Worm (Caenorhabditis elegans): ENCODE data around the gene snf-12.
A peak's percentile ranks its signal among the peaks of the same experiment; 100 is the strongest.

Gene snf-12

DNA sequence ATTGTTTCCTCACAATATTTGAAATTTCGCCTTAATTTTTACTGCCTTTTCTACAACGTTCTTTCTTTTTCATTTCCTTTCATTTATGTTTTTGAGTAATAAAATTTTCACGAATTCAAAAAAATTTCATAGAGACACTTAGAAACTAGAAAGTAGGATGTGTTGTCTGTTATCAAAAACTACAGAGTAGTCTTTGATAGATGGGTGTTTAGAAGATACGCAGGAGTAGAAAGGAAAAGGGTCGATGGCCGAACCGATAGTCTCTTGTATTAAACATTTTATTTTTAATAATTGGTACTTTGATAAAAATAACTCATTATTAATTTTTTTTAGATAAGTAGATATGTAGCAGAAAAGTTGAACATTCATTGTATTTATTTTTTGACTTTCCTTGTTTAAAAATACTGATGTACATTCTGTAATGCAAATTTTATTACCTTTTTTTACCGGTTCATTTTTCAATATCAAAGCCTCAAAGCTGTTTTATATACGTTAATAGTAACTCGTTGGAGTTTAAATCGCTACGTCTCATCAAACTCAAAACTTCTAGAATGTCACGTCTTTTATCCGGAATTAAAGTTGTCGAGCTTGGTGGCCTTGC is 37.3 kb upstream of the snf-12 start, which contains the start of gene C24A3.4:
TSS of gene C24A3.4 (plus strand) at position 551 of the 601 bp plus-strand sequence.
- no peak for TF ChIP-seq lin-13 (GFP tag; optimal IDR thresholded peaks at IDR 0.05)
- no peak for TF ChIP-seq nhr-10 (tag; optimal IDR thresholded peaks at IDR 0.05)

ce11 chrX:8995527-8995946 is 33.7 kb upstream of the snf-12 start:
- TF ChIP-seq lin-11 (tag; optimal IDR thresholded peaks at IDR 0.05) (no peak), nhr-129 (tag; optimal IDR thresholded peaks at IDR 0.05) (peak; percentile 42), C34F6.9 (tag; optimal IDR thresholded peaks at IDR 0.05) (peak; percentile 58), sma-9 (GFP tag; optimal IDR thresholded peaks at IDR 0.05) (peak; percentile 28), sma-9 (tag; optimal IDR thresholded peaks at IDR 0.05) (no peak), sem-4 (tag; optimal IDR thresholded peaks at IDR 0.05) (peak; percentile 36), zag-1 (tag; optimal IDR thresholded peaks at IDR 0.05) (peak; percentile 76), elt-3 (tag; optimal IDR thresholded peaks at IDR 0.05) (no peak), ztf-1 (GFP tag; conservative IDR thresholded peaks at IDR 0.05) (no peak), snpc-4 (tag; optimal IDR thresholded peaks at IDR 0.05) (peak; percentile 19), crh-2 (tag; optimal IDR thresholded peaks at IDR 0.05) (peak; percentile 26), F13H6.1 (tag; optimal IDR thresholded peaks at IDR 0.05) (peak; percentile 73), lsy-2 (tag; optimal IDR thresholded peaks at IDR 0.05) (peak in 1 of 2 experiments; percentile 41), Y55F3AM.14 (GFP tag; optimal IDR thresholded peaks at IDR 0.05) (peak; percentile 43), unc-55 (GFP tag; optimal IDR thresholded peaks at IDR 0.05) (peak; percentile 81), lin-13 (GFP tag; optimal IDR thresholded peaks at IDR 0.05) (peak; percentile 15)

DNA sequence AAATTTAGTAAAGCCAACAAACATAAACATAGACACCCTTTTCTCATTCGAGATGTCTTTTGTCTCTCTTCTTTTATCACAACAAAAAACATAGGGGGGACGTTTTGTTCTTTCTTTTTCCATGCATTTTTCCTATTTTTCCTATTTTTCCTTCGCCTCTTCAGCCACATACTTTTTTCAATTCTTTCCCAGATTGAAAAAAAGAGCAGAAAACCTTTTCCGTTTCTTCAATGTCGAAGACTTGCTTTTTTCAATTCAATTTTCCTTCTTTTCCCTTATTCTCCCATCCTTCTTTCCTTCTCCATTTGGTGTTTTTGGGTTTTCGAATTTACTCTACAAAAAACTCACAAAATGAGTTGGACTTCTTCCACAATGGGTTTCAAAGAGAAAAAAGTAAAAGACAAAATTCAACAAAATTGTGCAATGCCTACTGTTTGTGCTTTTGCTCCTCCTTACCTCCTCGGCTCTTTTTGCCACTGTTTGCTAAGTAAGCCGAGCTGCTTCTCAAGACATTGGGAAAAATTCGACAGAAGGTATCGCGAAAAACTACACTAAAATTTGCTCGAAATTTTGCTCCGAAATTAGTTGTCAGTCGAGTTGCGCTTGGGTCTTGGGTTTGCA is 32.7 kb upstream of the snf-12 start:
- TF ChIP-seq nhr-129 (tag; optimal IDR thresholded peaks at IDR 0.05) (peak; percentile 12), ama-1 (optimal IDR thresholded peaks at IDR 0.05) (no peak), unc-55 (GFP tag; optimal IDR thresholded peaks at IDR 0.05) (peak; percentile 44), snpc-4 (tag; optimal IDR thresholded peaks at IDR 0.05) (no peak)

DNA sequence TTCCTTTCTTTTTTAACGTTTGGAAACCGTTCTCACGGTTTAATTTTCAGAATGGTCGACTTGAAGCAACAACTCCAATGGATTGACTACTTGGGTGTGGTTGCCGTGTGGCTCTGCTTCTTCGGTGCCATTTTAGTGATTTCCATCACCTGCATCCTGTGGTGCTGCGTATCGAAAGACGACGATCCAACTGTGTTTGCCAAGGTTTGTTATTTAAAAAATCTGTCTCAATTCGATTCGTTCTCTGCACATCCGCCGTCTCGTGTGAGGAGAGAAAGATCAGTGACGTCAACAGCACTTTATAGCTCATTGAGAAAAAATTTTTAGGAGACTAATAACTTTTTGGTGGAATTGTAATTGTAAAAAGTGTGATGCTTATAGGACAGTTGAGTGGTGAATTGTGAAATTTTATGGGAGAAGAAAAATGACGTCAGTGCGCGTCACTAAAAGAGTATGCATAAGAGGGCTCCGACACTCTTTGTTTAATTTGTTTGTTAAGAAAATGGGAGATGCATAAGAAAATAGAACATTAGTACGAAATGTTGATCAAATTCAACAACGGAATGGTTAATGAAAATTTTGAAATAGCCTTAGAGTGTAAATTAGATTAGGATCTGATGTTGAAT is 31.7 kb upstream of the snf-12 start, which contains the start of gene C24A3.2:
TSS of gene C24A3.2 (plus strand) at position 51 of the 626 bp plus-strand sequence.
- TF ChIP-seq mab-5 (tag; optimal IDR thresholded peaks at IDR 0.05) (no peak), sem-4 (tag; optimal IDR thresholded peaks at IDR 0.05) (no peak), unc-39 (tag; optimal IDR thresholded peaks at IDR 0.05) (no peak), lin-39 (tag; optimal IDR thresholded peaks at IDR 0.05) (no peak), peb-1 (tag; optimal IDR thresholded peaks at IDR 0.05) (no peak), unc-55 (GFP tag; optimal IDR thresholded peaks at IDR 0.05) (peak; percentile 50), nhr-12 (tag; optimal IDR thresholded peaks at IDR 0.05) (no peak), ztf-4 (tag; optimal IDR thresholded peaks at IDR 0.05) (no peak), nhr-25 (tag; optimal IDR thresholded peaks at IDR 0.05) (no peak), nhr-129 (tag; optimal IDR thresholded peaks at IDR 0.05) (peak; percentile 11), nhr-11 (tag; optimal IDR thresholded peaks at IDR 0.05) (no peak), dmd-4 (tag; optimal IDR thresholded peaks at IDR 0.05) (no peak), fos-1 (tag; optimal IDR thresholded peaks at IDR 0.05) (no peak), Y55F3AM.14 (GFP tag; optimal IDR thresholded peaks at IDR 0.05) (no peak), aly-2 (tag; optimal IDR thresholded peaks at IDR 0.05) (no peak), lin-11 (tag; optimal IDR thresholded peaks at IDR 0.05) (no peak), unc-62 (GFP tag; optimal IDR thresholded peaks at IDR 0.05) (no peak), nhr-237 (tag; optimal IDR thresholded peaks at IDR 0.05) (no peak), sma-3 (GFP tag; optimal IDR thresholded peaks at IDR 0.05) (no peak), lin-13 (GFP tag; optimal IDR thresholded peaks at IDR 0.05) (no peak), zag-1 (tag; optimal IDR thresholded peaks at IDR 0.05) (peak; percentile 41), R02D3.7 (tag; optimal IDR thresholded peaks at IDR 0.05) (no peak), sma-9 (GFP tag; optimal IDR thresholded peaks at IDR 0.05) (no peak), sma-9 (tag; optimal IDR thresholded peaks at IDR 0.05) (no peak), elt-1 (tag; optimal IDR thresholded peaks at IDR 0.05) (no peak), elt-3 (tag; optimal IDR thresholded peaks at IDR 0.05) (no peak), crh-2 (tag; optimal IDR thresholded peaks at IDR 0.05) (no peak), snpc-4 (tag; optimal IDR thresholded peaks at IDR 0.05) (no peak), F13H6.1 (tag; optimal IDR thresholded peaks at IDR 0.05) (no peak), lsy-2 (tag; optimal IDR thresholded peaks at IDR 0.05) (peak in 1 of 2 experiments; percentile 23), blmp-1 (tag; optimal IDR thresholded peaks at IDR 0.05; ENCODE audit: insufficient read depth) (no peak)
